Fruit fly (Drosophila melanogaster): Measurements from ENCODE around the gene TfIIFalpha.

Gene TfIIFalpha

dm6 chr3R:6423984-6424602 lies 43.8 kb downstream of the TfIIFalpha start (continued):
- TF ChIP-seq fu2 (GFP tag; optimal IDR thresholded peaks at IDR 0.05): peak; percentile 90
- TF ChIP-seq CG10959 (GFP tag; IDR thresholded peaks at IDR 0.05): peak; percentile 88
- TF ChIP-seq CkIIα-i1 (GFP tag; IDR thresholded peaks at IDR 0.05): 0 out of 2 replicates have a peak, but pooled peaks have one; percentile 34
- peak; percentile 87 for TF ChIP-seq Bteb2 (GFP tag; optimal IDR thresholded peaks at IDR 0.05)
- peak; percentile 82 for TF ChIP-seq Myb (GFP tag; optimal IDR thresholded peaks at IDR 0.05)
- no peak for TF ChIP-seq CG13287 (GFP tag; IDR thresholded peaks at IDR 0.05; ENCODE audit: partially characterized antibody)
- TF ChIP-seq CG1647 (GFP tag; optimal IDR thresholded peaks at IDR 0.05): peak; percentile 84
- TF ChIP-seq crp (GFP tag; optimal IDR thresholded peaks at IDR 0.05): peak in 1 of 2 experiments; percentile 49
- peak; percentile 76 for TF ChIP-seq gt (GFP tag; IDR thresholded peaks at IDR 0.05)
- TF ChIP-seq CG3281 (GFP tag; optimal IDR thresholded peaks at IDR 0.05): peak; percentile 90
- TF ChIP-seq CG8089 (GFP tag; optimal IDR thresholded peaks at IDR 0.05): peak; percentile 92
- peak; percentile 85 for TF ChIP-seq dati (GFP tag; IDR thresholded peaks at IDR 0.05)
- TF ChIP-seq Aef1 (GFP tag; IDR thresholded peaks at IDR 0.05): peak; percentile 85
- TF ChIP-seq HmgD (GFP tag; optimal IDR thresholded peaks at IDR 0.05): peak; percentile 95
- TF ChIP-seq zen2 (GFP tag; IDR thresholded peaks at IDR 0.05; ENCODE audit: partially characterized antibody): no peak
- peak; percentile 63 for TF ChIP-seq Jarid2 (GFP tag; optimal IDR thresholded peaks at IDR 0.05)
- TF ChIP-seq otp (GFP tag; IDR thresholded peaks at IDR 0.05): peak; percentile 91
- peak; percentile 85 for TF ChIP-seq CG14050 (GFP tag; IDR thresholded peaks at IDR 0.05)
- peak; percentile 41 for TF ChIP-seq psq (GFP tag; optimal IDR thresholded peaks at IDR 0.05)
- peak; percentile 82 for TF ChIP-seq CG33557 (GFP tag; optimal IDR thresholded peaks at IDR 0.05)
- TF ChIP-seq CG8290 (GFP tag; optimal IDR thresholded peaks at IDR 0.05): peak; percentile 88
- peak; percentile 48 to 97 for TF ChIP-seq CG8290 (tag; optimal IDR thresholded peaks at IDR 0.05)
- peak; percentile 91 for TF ChIP-seq bcd (GFP tag; optimal IDR thresholded peaks at IDR 0.05)
- TF ChIP-seq usp (GFP tag; optimal IDR thresholded peaks at IDR 0.05): no peak
- TF ChIP-seq lilli (GFP tag; optimal IDR thresholded peaks at IDR 0.05): peak; percentile 97
- TF ChIP-seq gro (GFP tag; optimal IDR thresholded peaks at IDR 0.05): peak; percentile 96
- peak; percentile 87 for TF ChIP-seq H15 (GFP tag; IDR thresholded peaks at IDR 0.05)
- TF ChIP-seq CG3407 (GFP tag; optimal IDR thresholded peaks at IDR 0.05): peak; percentile 74
- peak; percentile 91 for TF ChIP-seq CG12071 (GFP tag; optimal IDR thresholded peaks at IDR 0.05)
- TF ChIP-seq CG8924 (tag; optimal IDR thresholded peaks at IDR 0.05): peak; percentile 93
- TF ChIP-seq CG34376 (GFP tag; optimal IDR thresholded peaks at IDR 0.05): peak; percentile 81
- TF ChIP-seq danr (GFP tag; IDR thresholded peaks at IDR 0.05): peak; percentile 80
- TF ChIP-seq CG18764 (GFP tag; optimal IDR thresholded peaks at IDR 0.05): peak; percentile 84
- TF ChIP-seq CG33213 (GFP tag; optimal IDR thresholded peaks at IDR 0.05): peak; percentile 89
- peak; percentile 56 for TF ChIP-seq CG1832 (GFP tag; optimal IDR thresholded peaks at IDR 0.05)
- TF ChIP-seq Nf-YB (GFP tag; optimal IDR thresholded peaks at IDR 0.05): peak; percentile 90
- TF ChIP-seq HLH54F (GFP tag; optimal IDR thresholded peaks at IDR 0.05): peak; percentile 91
- TF ChIP-seq CG13775 (GFP tag; optimal IDR thresholded peaks at IDR 0.05): peak; percentile 89
- peak; percentile 81 for TF ChIP-seq CG4282 (GFP tag; optimal IDR thresholded peaks at IDR 0.05)
- TF ChIP-seq ind (GFP tag; optimal IDR thresholded peaks at IDR 0.05): peak; percentile 94
- TF ChIP-seq mirr (GFP tag; optimal IDR thresholded peaks at IDR 0.05): peak; percentile 74
- TF ChIP-seq scrt (GFP tag; optimal IDR thresholded peaks at IDR 0.05): peak; percentile 86
- TF ChIP-seq CG14441 (GFP tag; IDR thresholded peaks at IDR 0.05): peak; percentile 87
- TF ChIP-seq CG11093 (GFP tag; IDR thresholded peaks at IDR 0.05): peak; percentile 82
- peak; percentile 89 for TF ChIP-seq CG10147 (GFP tag; optimal IDR thresholded peaks at IDR 0.05)
- peak; percentile 47 for TF ChIP-seq sqz (GFP tag; optimal IDR thresholded peaks at IDR 0.05)
- no peak for TF ChIP-seq br (optimal IDR thresholded peaks at IDR 0.05)
- TF ChIP-seq bigmax (GFP tag; optimal IDR thresholded peaks at IDR 0.05): peak; percentile 24
- TF ChIP-seq CG6272 (GFP tag; IDR thresholded peaks at IDR 0.05): peak; percentile 81
- peak; percentile 65 for TF ChIP-seq Adf1 (GFP tag; IDR thresholded peaks at IDR 0.05)
- TF ChIP-seq lola (GFP tag; optimal IDR thresholded peaks at IDR 0.05): peak in 1 of 3 experiments; percentile 89

Measured in whole organism, embryonic.